Fruit fly (Drosophila melanogaster) whole organism, wandering third instar larva: Measurements from ENCODE around the gene CG45263.

ENCODE experiments used
- Dfd ChIP-seq: fragments of >200 bp; optimal IDR thresholded peaks from 2 replicates; lab custom pipeline; 2017; ENCODE audit warnings: missing biosample characterization, missing genetic modification characterization
- GATAd ChIP-seq: sonication (Bioruptor generic); optimal IDR thresholded peaks from 2 replicates; lab custom pipeline; 2016; ENCODE audit warnings: missing biosample characterization, missing genetic modification characterization
- Hr78 ChIP-seq: fragments of >200 bp; optimal IDR thresholded peaks from 2 replicates; lab custom pipeline; 2017; ENCODE audit warnings: missing biosample characterization, missing genetic modification characterization
- Mio ChIP-seq: sonication (Bioruptor generic); optimal IDR thresholded peaks from 2 replicates; lab custom pipeline; 2016; ENCODE audit warnings: missing biosample characterization, missing genetic modification characterization
- N ChIP-seq: fragments of >200 bp; optimal IDR thresholded peaks from 2 replicates; lab custom pipeline; 2018; ENCODE audit warnings: missing biosample characterization, missing external identifiers, missing genetic modification characterization
- br ChIP-seq: fragments of 200-800 bp; sonication (Bioruptor generic); optimal IDR thresholded peaks from 2 replicates; lab custom pipeline; 2016; ENCODE audit warnings: missing biosample characterization, missing genetic modification characterization
- dsf ChIP-seq: sonication (Bioruptor generic); optimal IDR thresholded peaks from 2 replicates; lab custom pipeline; 2016; ENCODE audit warnings: missing biosample characterization, missing genetic modification characterization, borderline replicate concordance
- fru ChIP-seq: fragments of 200-800 bp; sonication (Bioruptor generic); optimal IDR thresholded peaks from 3 replicates; lab custom pipeline; 2016; ENCODE audit warnings: missing biosample characterization, mild to moderate bottlenecking, missing genetic modification characterization
- sage ChIP-seq: fragments of 200-800 bp; sonication (Bioruptor generic); optimal IDR thresholded peaks from 2 replicates; lab custom pipeline; 2016; ENCODE audit warnings: missing biosample characterization, mild to moderate bottlenecking, missing genetic modification characterization
- woc ChIP-seq: sonication (Bioruptor generic); optimal IDR thresholded peaks from 2 replicates; lab custom pipeline; 2016; ENCODE audit warnings: missing biosample characterization, mild to moderate bottlenecking, missing genetic modification characterization

- TF ChIP-seq woc (GFP tag; lab: Kevin White, UChicago) (no peak), br (GFP tag; lab: Kevin White, UChicago) (no peak), Hr78 (GFP tag; lab: Kevin White, UChicago) (no peak), dsf (no peak), Mio (no peak), sage (GFP tag; lab: Kevin White, UChicago) (no peak), GATAd (GFP tag; lab: Kevin White, UChicago) (no peak), fru (GFP tag; lab: Kevin White, UChicago) (no peak), Dfd (GFP tag; lab: Kevin White, UChicago) (no peak), N (GFP tag; lab: Kevin White, UChicago) (no peak)
Measured at dm6 chr3R:8329628-8330027, 147.8 kb downstream of the CG45263 start.
